Fruit fly (Drosophila melanogaster): ENCODE measurements around the gene CG4619.

DNA sequence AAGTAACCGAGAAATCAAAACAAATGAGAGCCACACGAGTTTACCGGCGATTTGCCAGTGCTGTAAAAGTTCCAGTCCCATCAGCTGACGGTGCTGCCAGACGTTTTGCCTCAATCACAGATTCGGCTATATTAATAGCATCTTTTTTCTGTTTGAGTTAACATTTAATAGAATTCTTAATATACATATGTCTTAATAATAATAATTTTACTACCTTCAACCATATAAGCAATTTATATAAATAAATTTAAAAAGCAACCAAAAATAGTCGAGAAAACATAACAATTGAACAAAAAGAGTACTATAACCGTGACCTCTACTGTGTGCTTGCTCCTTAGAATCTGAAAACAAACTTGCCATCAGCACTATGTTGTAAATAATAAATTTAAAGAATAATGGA lies 15.5 kb downstream of the CG4619 start, which contains the start of the genes CG13126 and CG4709:
- TF ChIP-seq gcm (GFP tag; optimal IDR thresholded peaks at IDR 0.05) (peak; percentile 93), sqz (GFP tag; optimal IDR thresholded peaks at IDR 0.05) (peak; percentile 84), sug (tag; optimal IDR thresholded peaks at IDR 0.05) (peak; percentile 83), so (GFP tag; IDR thresholded peaks at IDR 0.05) (peak; percentile 77; the same call in 2 of the 3 replicates), Blimp-1 (GFP tag; optimal IDR thresholded peaks at IDR 0.05) (peak; percentile 94), odd (GFP tag; optimal IDR thresholded peaks at IDR 0.05) (peak; percentile 82), CG7745 (tag; optimal IDR thresholded peaks at IDR 0.05) (no peak), CG4820 (GFP tag; optimal IDR thresholded peaks at IDR 0.05) (peak; percentile 88), CG6689 (GFP tag; IDR thresholded peaks at IDR 0.05) (peak; percentile 93), CG5180 (GFP tag; optimal IDR thresholded peaks at IDR 0.05) (peak; percentile 71)
